Worm (Caenorhabditis elegans): Measurements from ENCODE around the gene F11A5.15.

ce11 chrV:16213323-16213722 lies 5.1 kb downstream of the F11A5.15 start:
- TF ChIP-seq nfya-1 (tag; optimal IDR thresholded peaks at IDR 0.05; ENCODE audit: insufficient read depth), result no peak
- TF ChIP-seq nhr-76 (tag; optimal IDR thresholded peaks at IDR 0.05), result no peak
- no peak for TF ChIP-seq unc-62 (GFP tag; optimal IDR thresholded peaks at IDR 0.05)
- TF ChIP-seq ztf-11 (tag; optimal IDR thresholded peaks at IDR 0.05), result no peak
- TF ChIP-seq jun-1 (tag; optimal IDR thresholded peaks at IDR 0.05), result no peak
- no peak for TF ChIP-seq pha-4 (tag; optimal IDR thresholded peaks at IDR 0.05)
- TF ChIP-seq skn-1 (tag; optimal IDR thresholded peaks at IDR 0.05), result no peak

All from whole organism, L3 larva.